Fruit fly (Drosophila melanogaster): ENCODE measurements around the gene CG15211.

Gene CG15211

dm6 chrX:10739614-10740436 lies 32.5 kb upstream of the CG15211 start (continued):
- no peak for TF ChIP-seq CG31388 (GFP tag; optimal IDR thresholded peaks at IDR 0.05)
- TF ChIP-seq Eip74EF (GFP tag; optimal IDR thresholded peaks at IDR 0.05): no peak
- no peak for TF ChIP-seq CG7928 (GFP tag; optimal IDR thresholded peaks at IDR 0.05)
- TF ChIP-seq CG12769 (tag; optimal IDR thresholded peaks at IDR 0.05): peak; percentile 69
- TF ChIP-seq CG15601 (tag; optimal IDR thresholded peaks at IDR 0.05): no peak
- TF ChIP-seq Optix (GFP tag; IDR thresholded peaks at IDR 0.05): no peak
- peak; percentile 94 for TF ChIP-seq mirr (GFP tag; optimal IDR thresholded peaks at IDR 0.05)
- peak; percentile 27 for TF ChIP-seq CG10543 (GFP tag; optimal IDR thresholded peaks at IDR 0.05)
- TF ChIP-seq CG2199 (GFP tag; IDR thresholded peaks at IDR 0.05): peak; percentile 54; the same call in 1 of the 3 replicates
- TF ChIP-seq sens (GFP tag): no peak
- 0 out of 2 replicates have a peak, but pooled peaks have one; percentile 9 for TF ChIP-seq HLH3B (GFP tag; IDR thresholded peaks at IDR 0.05)
- TF ChIP-seq CG30431 (GFP tag; optimal IDR thresholded peaks at IDR 0.05): no peak
- no peak for TF ChIP-seq nau (GFP tag; optimal IDR thresholded peaks at IDR 0.05)
- TF ChIP-seq MESR4 (GFP tag; optimal IDR thresholded peaks at IDR 0.05): no peak
- TF ChIP-seq Sin3A (optimal IDR thresholded peaks at IDR 0.05): no peak
- no peak for TF ChIP-seq CG10274 (GFP tag; optimal IDR thresholded peaks at IDR 0.05)
- TF ChIP-seq luna (GFP tag; optimal IDR thresholded peaks at IDR 0.05): no peak
- no peak for TF ChIP-seq CG14667 (GFP tag; IDR thresholded peaks at IDR 0.05)
- no peak for TF ChIP-seq gcm (GFP tag; optimal IDR thresholded peaks at IDR 0.05)
- no peak for TF ChIP-seq Hey (tag; optimal IDR thresholded peaks at IDR 0.05)
- TF ChIP-seq Atf3 (GFP tag; optimal IDR thresholded peaks at IDR 0.05): no peak
- no peak for TF ChIP-seq wek (GFP tag; optimal IDR thresholded peaks at IDR 0.05)
- TF ChIP-seq Opbp (GFP tag; IDR thresholded peaks at IDR 0.05; ENCODE audit: partially characterized antibody): no peak
- no peak for TF ChIP-seq CG12942 (GFP tag; optimal IDR thresholded peaks at IDR 0.05)
- TF ChIP-seq CG31441 (GFP tag; IDR thresholded peaks at IDR 0.05): no peak
- TF ChIP-seq CG12071 (GFP tag; optimal IDR thresholded peaks at IDR 0.05): no peak
- TF ChIP-seq Side (GFP tag; optimal IDR thresholded peaks at IDR 0.05): no peak
- TF ChIP-seq CG11085 (GFP tag; IDR thresholded peaks at IDR 0.05): no peak
- TF ChIP-seq Jarid2 (GFP tag; optimal IDR thresholded peaks at IDR 0.05): no peak
- TF ChIP-seq Antp (GFP tag; optimal IDR thresholded peaks at IDR 0.05): no peak
- no peak for TF ChIP-seq CG33213 (GFP tag; optimal IDR thresholded peaks at IDR 0.05)
- TF ChIP-seq bsh (GFP tag; optimal IDR thresholded peaks at IDR 0.05): no peak
- no peak for TF ChIP-seq ap (GFP tag; IDR thresholded peaks at IDR 0.05)
- TF ChIP-seq CG17829 (tag; optimal IDR thresholded peaks at IDR 0.05): no peak
- TF ChIP-seq CG31224 (GFP tag; IDR thresholded peaks at IDR 0.05): no peak
- no peak for TF ChIP-seq CG7556 (GFP tag; optimal IDR thresholded peaks at IDR 0.05)
- no peak for TF ChIP-seq Fer2 (tag; optimal IDR thresholded peaks at IDR 0.05)
- no peak for TF ChIP-seq CG14710 (tag; optimal IDR thresholded peaks at IDR 0.05)
- TF ChIP-seq CG43689 (GFP tag; IDR thresholded peaks at IDR 0.05): no peak
- no peak for TF ChIP-seq sisA (GFP tag; IDR thresholded peaks at IDR 0.05)
- TF ChIP-seq eyg (GFP tag; optimal IDR thresholded peaks at IDR 0.05): no peak
- no peak for TF ChIP-seq Doc2 (GFP tag; IDR thresholded peaks at IDR 0.05)
- TF ChIP-seq nerfin-1 (tag; optimal IDR thresholded peaks at IDR 0.05): no peak
- no peak for TF ChIP-seq CG1233 (GFP tag; optimal IDR thresholded peaks at IDR 0.05)
- TF ChIP-seq ato (GFP tag; IDR thresholded peaks at IDR 0.05; ENCODE audit: partially characterized antibody): no peak
- TF ChIP-seq bbx (GFP tag; IDR thresholded peaks at IDR 0.05; ENCODE audit: partially characterized antibody): no peak
- no peak for TF ChIP-seq Mad (GFP tag; optimal IDR thresholded peaks at IDR 0.05)
- TF ChIP-seq Sox100B (GFP tag; optimal IDR thresholded peaks at IDR 0.05): no peak
- no peak for TF ChIP-seq dati (GFP tag; IDR thresholded peaks at IDR 0.05)
- TF ChIP-seq CG12744 (GFP tag; optimal IDR thresholded peaks at IDR 0.05): no peak
